Worm (Caenorhabditis elegans) whole organism, mixed stage, embryonic: Measurements from ENCODE around the gene him-10.

Source experiments
- blmp-1 ChIP-seq: fragments of 150-350 bp; optimal IDR thresholded peaks from 2 replicates; lab custom pipeline; 2014; ENCODE audit warnings: missing biosample characterization, missing genetic modification characterization
- ceh-39 ChIP-seq: fragments of 150-350 bp; optimal IDR thresholded peaks from 2 replicates; lab custom pipeline; 2014; ENCODE audit warnings: missing biosample characterization, missing genetic modification characterization
- ceh-43 ChIP-seq: fragments of 200-800 bp; sonication (Bioruptor generic); optimal IDR thresholded peaks from 2 replicates; lab custom pipeline; 2018; ENCODE audit warnings: mild to moderate bottlenecking, missing genetic modification characterization, moderate library complexity, missing compliant biosample characterization
- elt-3 ChIP-seq: fragments of 150-350 bp; optimal IDR thresholded peaks from 2 replicates; lab custom pipeline; 2014; ENCODE audit warnings: missing biosample characterization, missing genetic modification characterization
- lin-13 ChIP-seq: fragments of 150-350 bp; optimal IDR thresholded peaks from 2 replicates; lab custom pipeline; 2014; ENCODE audit warnings: missing biosample characterization, missing genetic modification characterization
- nhr-12 ChIP-seq: fragments of 150-350 bp; optimal IDR thresholded peaks from 2 replicates; lab custom pipeline; 2014; ENCODE audit warnings: missing biosample characterization, missing genetic modification characterization
- nhr-2 ChIP-seq: fragments of 150-350 bp; optimal IDR thresholded peaks from 2 replicates; lab custom pipeline; 2014; ENCODE audit warnings: missing biosample characterization, missing genetic modification characterization
- nhr-76 ChIP-seq: sonication (generic microtip); optimal IDR thresholded peaks from 2 replicates; lab custom pipeline; 2017; ENCODE audit warnings: missing biosample characterization, missing genetic modification characterization
- snpc-4 ChIP-seq: fragments of 150-350 bp; optimal IDR thresholded peaks from 2 replicates; lab custom pipeline; 2014; ENCODE audit warnings: missing biosample characterization, missing genetic modification characterization
- sptf-1 ChIP-seq: sonication (generic microtip); optimal IDR thresholded peaks from 2 replicates; lab custom pipeline; 2017; ENCODE audit warnings: mild to moderate bottlenecking, missing genetic modification characterization, moderate library complexity, missing compliant biosample characterization
- unc-39 ChIP-seq: fragments of 150-350 bp; optimal IDR thresholded peaks from 2 replicates; lab custom pipeline; 2014; ENCODE audit warnings: missing biosample characterization, missing genetic modification characterization
- unc-62 ChIP-seq: fragments of 150-350 bp; optimal IDR thresholded peaks from 2 replicates; lab custom pipeline; 2014; ENCODE audit warnings: missing biosample characterization, missing genetic modification reagents, missing genetic modification characterization
- ztf-11 ChIP-seq: fragments of 150-350 bp; optimal IDR thresholded peaks from 2 replicates; lab custom pipeline; 2014; ENCODE audit warnings: missing biosample characterization, missing genetic modification characterization

ce11 chrIII:5813501-5813900 is 10.4 kb downstream of the him-10 start:
- no peak for TF ChIP-seq ceh-43 (GFP tag; lab: Kevin White, UChicago)
- no peak for TF ChIP-seq unc-39 (tag; lab: Kevin White, UChicago)
- TF ChIP-seq elt-3 (tag; lab: Kevin White, UChicago): no peak
- no peak for TF ChIP-seq unc-62
- TF ChIP-seq nhr-2 (tag; lab: Kevin White, UChicago): no peak
- no peak for TF ChIP-seq snpc-4 (tag; lab: Kevin White, UChicago)
- no peak for TF ChIP-seq nhr-12 (tag; lab: Kevin White, UChicago)
- no peak for TF ChIP-seq lin-13
- no peak for TF ChIP-seq sptf-1 (tag; lab: Kevin White, UChicago)
- TF ChIP-seq blmp-1 (tag; lab: Kevin White, UChicago): no peak
- no peak for TF ChIP-seq ceh-39
- no peak for TF ChIP-seq ztf-11 (tag; lab: Kevin White, UChicago)
- no peak for TF ChIP-seq nhr-76
